6 worm cellular contexts compared by ENCODE assay signal in the genomic region with DNA sequence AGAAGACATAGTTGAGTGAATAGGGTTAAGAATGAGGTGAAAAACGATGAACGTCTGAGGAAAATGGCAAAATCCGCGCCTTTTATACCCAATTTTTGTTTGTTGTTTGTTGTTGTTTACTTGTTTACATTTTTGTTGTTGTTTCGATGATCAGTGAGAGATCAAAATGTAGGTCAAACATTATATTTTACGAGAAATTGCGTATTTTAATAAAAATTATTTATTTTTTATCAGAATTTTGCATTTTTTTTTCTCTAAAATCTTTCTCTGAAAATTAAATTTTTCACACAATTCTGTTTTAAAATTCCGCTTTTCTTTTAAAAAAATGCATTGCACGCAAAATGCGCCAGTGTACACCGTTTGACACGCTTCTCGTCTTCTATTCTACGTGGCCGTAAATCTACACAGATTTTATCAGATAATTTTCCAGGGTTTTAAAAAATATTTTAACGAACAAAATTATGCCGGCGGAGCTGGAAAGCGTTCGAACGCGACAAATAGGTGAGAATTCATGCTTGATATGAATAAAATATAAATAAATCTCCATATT.
A peak's percentile ranks its signal among the peaks of the same experiment; 100 is the strongest.
TF ChIP-seq lines count a peak whose summit lies in the region.

TSS of gene sip-1 (minus strand) at position 103 of the 550 bp plus-strand sequence.
TSS of gene sly-1 (plus strand) at position 360 of the 550 bp plus-strand sequence.

TF ChIP-seq in whole organism, L1 larva, 84 proteins besides CTCF, POLR2A, EP300 and RAD21 (continued from another document and continues in another):
- TF ChIP-seq sox-4 (tag; optimal IDR thresholded peaks at IDR 0.05; lab: Kevin White, UChicago) (peak; percentile 74), nhr-28 (tag; optimal IDR thresholded peaks at IDR 0.05; lab: Kevin White, UChicago) (no peak), unc-86 (tag; optimal IDR thresholded peaks at IDR 0.05; lab: Kevin White, UChicago) (peak; percentile 79), blmp-1 (tag; optimal IDR thresholded peaks at IDR 0.05; lab: Kevin White, UChicago) (peak; percentile 80), ceh-90 (tag; optimal IDR thresholded peaks at IDR 0.05; lab: Kevin White, UChicago) (peak; percentile 63), nhr-77 (tag; optimal IDR thresholded peaks at IDR 0.05; lab: Kevin White, UChicago) (peak; percentile 43), unc-30 (tag; optimal IDR thresholded peaks at IDR 0.05; lab: Kevin White, UChicago) (no peak), elt-3 (tag; optimal IDR thresholded peaks at IDR 0.05; lab: Kevin White, UChicago) (peak in 2 of 6 experiments; percentile 62 to 75), lin-15B (tag; optimal IDR thresholded peaks at IDR 0.05; lab: Kevin White, UChicago) (peak; percentile 91), mef-2 (tag; optimal IDR thresholded peaks at IDR 0.05; lab: Kevin White, UChicago) (no peak), aly-2 (tag; optimal IDR thresholded peaks at IDR 0.05; lab: Kevin White, UChicago) (peak; percentile 84), irx-1 (tag; optimal IDR thresholded peaks at IDR 0.05; lab: Kevin White, UChicago) (peak; percentile 83), fkh-10 (GFP tag; optimal IDR thresholded peaks at IDR 0.05; lab: Kevin White, UChicago) (peak; percentile 32), ceh-8 (GFP tag; optimal IDR thresholded peaks at IDR 0.05; lab: Kevin White, UChicago) (peak; percentile 56), nhr-19 (GFP tag; conservative IDR thresholded peaks at IDR 0.05; lab: Robert Waterston, UW) (peak; percentile 83), mep-1 (tag; optimal IDR thresholded peaks at IDR 0.05; lab: Kevin White, UChicago) (peak; percentile 98), lin-35 (GFP tag; optimal IDR thresholded peaks at IDR 0.05; lab: Kevin White, UChicago) (peak; percentile 91 to 97), mab-9 (GFP tag; IDR thresholded peaks at IDR 0.05; lab: Robert Waterston, UW) (peak; percentile 79), egl-13 (tag; optimal IDR thresholded peaks at IDR 0.05; lab: Kevin White, UChicago) (peak; percentile 76), nhr-76 (tag; optimal IDR thresholded peaks at IDR 0.05; lab: Kevin White, UChicago) (no peak), dsc-1 (tag; optimal IDR thresholded peaks at IDR 0.05; lab: Kevin White, UChicago) (peak; percentile 84)

TF ChIP-seq in whole organism, L2 larva, 48 proteins besides CTCF, POLR2A, EP300 and RAD21 (continued from another document and continues in another):
- peak; percentile 44 for TF ChIP-seq egl-27 (tag; optimal IDR thresholded peaks at IDR 0.05; lab: Kevin White, UChicago)
- peak; percentile 91 for TF ChIP-seq unc-55 (GFP tag; optimal IDR thresholded peaks at IDR 0.05; lab: Kevin White, UChicago)
- TF ChIP-seq zag-1 (tag; optimal IDR thresholded peaks at IDR 0.05; lab: Kevin White, UChicago): no peak
- TF ChIP-seq nhr-6 (tag; optimal IDR thresholded peaks at IDR 0.05; lab: Kevin White, UChicago): peak; percentile 58
- peak; percentile 74 for TF ChIP-seq fos-1 (tag; optimal IDR thresholded peaks at IDR 0.05; lab: Kevin White, UChicago)
- TF ChIP-seq F13H6.1 (tag; optimal IDR thresholded peaks at IDR 0.05; lab: Kevin White, UChicago): peak; percentile 60
- TF ChIP-seq R02D3.7 (tag; optimal IDR thresholded peaks at IDR 0.05; lab: Kevin White, UChicago): peak; percentile 70
- TF ChIP-seq nhr-11 (tag; optimal IDR thresholded peaks at IDR 0.05; lab: Kevin White, UChicago): no peak
- TF ChIP-seq nhr-10 (tag; optimal IDR thresholded peaks at IDR 0.05; lab: Kevin White, UChicago): peak; percentile 49
- no peak for TF ChIP-seq nhr-23 (tag; optimal IDR thresholded peaks at IDR 0.05; lab: Kevin White, UChicago)
- peak; percentile 82 for TF ChIP-seq nhr-25 (tag; optimal IDR thresholded peaks at IDR 0.05; lab: Kevin White, UChicago)
- TF ChIP-seq Y55F3AM.14 (GFP tag; optimal IDR thresholded peaks at IDR 0.05; lab: Kevin White, UChicago): no peak
- TF ChIP-seq ztf-4 (tag; optimal IDR thresholded peaks at IDR 0.05; lab: Kevin White, UChicago): no peak
- peak; percentile 86 for TF ChIP-seq lin-13 (GFP tag; optimal IDR thresholded peaks at IDR 0.05; lab: Kevin White, UChicago)
- TF ChIP-seq aly-2 (tag; optimal IDR thresholded peaks at IDR 0.05; lab: Kevin White, UChicago): no peak
- no peak for TF ChIP-seq nhr-237 (tag; optimal IDR thresholded peaks at IDR 0.05; lab: Kevin White, UChicago)
- peak; percentile 58 for TF ChIP-seq nhr-21 (tag; optimal IDR thresholded peaks at IDR 0.05; lab: Kevin White, UChicago)
- peak; percentile 16 for TF ChIP-seq snpc-4 (tag; optimal IDR thresholded peaks at IDR 0.05; lab: Kevin White, UChicago)
- peak in 1 of 2 experiments; percentile 17 for TF ChIP-seq mdl-1 (tag; optimal IDR thresholded peaks at IDR 0.05; lab: Kevin White, UChicago)
- peak; percentile 36 for TF ChIP-seq ama-1 (optimal IDR thresholded peaks at IDR 0.05; lab: Kevin White, UChicago)
- no peak for TF ChIP-seq nhr-77 (tag; optimal IDR thresholded peaks at IDR 0.05; lab: Kevin White, UChicago)
- TF ChIP-seq ceh-82 (tag; optimal IDR thresholded peaks at IDR 0.05; lab: Kevin White, UChicago): no peak

TF ChIP-seq in whole organism, L3 larva, 47 proteins besides CTCF, POLR2A, EP300 and RAD21 (continued from another document):
- no peak for TF ChIP-seq ama-1 (optimal IDR thresholded peaks at IDR 0.05; lab: Kevin White, UChicago)
- TF ChIP-seq fos-1 (tag; optimal IDR thresholded peaks at IDR 0.05; lab: Kevin White, UChicago): no peak
- peak; percentile 40 for TF ChIP-seq ceh-28 (tag; optimal IDR thresholded peaks at IDR 0.05; lab: Kevin White, UChicago)
- peak; percentile 26 for TF ChIP-seq fkh-10 (GFP tag; optimal IDR thresholded peaks at IDR 0.05; lab: Kevin White, UChicago)
- TF ChIP-seq sea-2 (GFP tag; optimal IDR thresholded peaks at IDR 0.05; lab: Kevin White, UChicago): no peak
- TF ChIP-seq zag-1 (tag; optimal IDR thresholded peaks at IDR 0.05; lab: Kevin White, UChicago): no peak
- TF ChIP-seq tbx-2 (tag; optimal IDR thresholded peaks at IDR 0.05; lab: Kevin White, UChicago): peak; percentile 54
- TF ChIP-seq nhr-43 (tag; optimal IDR thresholded peaks at IDR 0.05; lab: Kevin White, UChicago; ENCODE audit: poor library complexity, severe bottlenecking): peak; percentile 59
- TF ChIP-seq hmg-11 (tag; optimal IDR thresholded peaks at IDR 0.05; lab: Kevin White, UChicago): peak; percentile 70
- peak; percentile 96 for TF ChIP-seq lin-15B (tag; optimal IDR thresholded peaks at IDR 0.05; lab: Kevin White, UChicago)
- peak; percentile 90 for TF ChIP-seq nfya-1 (tag; optimal IDR thresholded peaks at IDR 0.05; lab: Kevin White, UChicago; ENCODE audit: insufficient read depth)

TF ChIP-seq in whole organism, L4 larva, 104 proteins besides CTCF, POLR2A, EP300 and RAD21 (continued from another document and continues in another):
- TF ChIP-seq aha-1 (tag; lab: Kevin White, UChicago) (peak; percentile 78), dve-1 (tag; optimal IDR thresholded peaks at IDR 0.05; lab: Kevin White, UChicago; ENCODE audit: insufficient read depth) (peak; percentile 88), tag-97 (GFP tag; IDR thresholded peaks at IDR 0.05; lab: Robert Waterston, UW) (no peak), zfp-3 (GFP tag; conservative IDR thresholded peaks at IDR 0.05; lab: Robert Waterston, UW) (no peak), nhr-77 (tag; optimal IDR thresholded peaks at IDR 0.05; lab: Kevin White, UChicago) (peak; percentile 66), rbr-2 (tag; optimal IDR thresholded peaks at IDR 0.05; lab: Kevin White, UChicago) (peak; percentile 75), ces-1 (GFP tag; optimal IDR thresholded peaks at IDR 0.05; lab: Kevin White, UChicago) (no peak), unc-62 (GFP tag; optimal IDR thresholded peaks at IDR 0.05 in 1 of 2; lab: Kevin White, UChicago) (no peak), unc-62 (tag; optimal IDR thresholded peaks at IDR 0.05; lab: Kevin White, UChicago) (no peak), dmd-9 (GFP tag; IDR thresholded peaks at IDR 0.05; lab: Robert Waterston, UW) (no peak), ceh-28 (tag; optimal IDR thresholded peaks at IDR 0.05; lab: Kevin White, UChicago) (no peak), F37D6.2 (tag; optimal IDR thresholded peaks at IDR 0.05; lab: Kevin White, UChicago) (peak; percentile 19), R02D3.7 (tag; optimal IDR thresholded peaks at IDR 0.05; lab: Kevin White, UChicago) (no peak), cey-2 (tag; optimal IDR thresholded peaks at IDR 0.05; lab: Kevin White, UChicago; ENCODE audit: borderline replicate concordance, insufficient read depth) (no peak), dmd-6 (GFP tag; IDR thresholded peaks at IDR 0.05; lab: Robert Waterston, UW) (peak; percentile 27; the same call in 1 of the 2 replicates), zip-11 (GFP tag; IDR thresholded peaks at IDR 0.05; lab: Robert Waterston, UW) (no peak), daf-12 (tag; optimal IDR thresholded peaks at IDR 0.05; lab: Kevin White, UChicago) (no peak), nhr-6 (tag; optimal IDR thresholded peaks at IDR 0.05; lab: Kevin White, UChicago) (peak; percentile 81), ceh-62 (tag; optimal IDR thresholded peaks at IDR 0.05; lab: Kevin White, UChicago) (no peak), gei-8 (GFP tag; optimal IDR thresholded peaks at IDR 0.05; lab: Kevin White, UChicago) (no peak), spr-3 (GFP tag; optimal IDR thresholded peaks at IDR 0.05; lab: Kevin White, UChicago) (no peak), ztf-7 (tag; optimal IDR thresholded peaks at IDR 0.05; lab: Kevin White, UChicago) (peak; percentile 53), T26A8.4 (GFP tag; IDR thresholded peaks at IDR 0.05; lab: Robert Waterston, UW) (no peak), hlh-30 (tag; optimal IDR thresholded peaks at IDR 0.05; lab: Kevin White, UChicago; ENCODE audit: insufficient read depth) (peak; percentile 80), lin-1 (GFP tag; IDR thresholded peaks at IDR 0.05; lab: Robert Waterston, UW) (no peak), nhr-28 (tag; optimal IDR thresholded peaks at IDR 0.05; lab: Kevin White, UChicago) (peak; percentile 69)

TF ChIP-seq in whole organism, mixed stage, embryonic, 35 proteins besides CTCF, POLR2A, EP300 and RAD21 (continued from another document):
- TF ChIP-seq nhr-76 (tag; optimal IDR thresholded peaks at IDR 0.05; lab: Kevin White, UChicago) (no peak), ces-1 (GFP tag; optimal IDR thresholded peaks at IDR 0.05; lab: Kevin White, UChicago) (peak; percentile 44), M03D4.4 (tag; optimal IDR thresholded peaks at IDR 0.05; lab: Kevin White, UChicago) (no peak), drap-1 (GFP tag; optimal IDR thresholded peaks at IDR 0.05; lab: Kevin White, UChicago) (no peak), sptf-1 (tag; optimal IDR thresholded peaks at IDR 0.05; lab: Kevin White, UChicago) (no peak), ceh-39 (tag; optimal IDR thresholded peaks at IDR 0.05; lab: Kevin White, UChicago) (peak; percentile 24), mab-5 (tag; optimal IDR thresholded peaks at IDR 0.05; lab: Kevin White, UChicago) (no peak), blmp-1 (tag; optimal IDR thresholded peaks at IDR 0.05; lab: Kevin White, UChicago) (no peak), lsy-2 (tag; optimal IDR thresholded peaks at IDR 0.05; lab: Kevin White, UChicago) (peak; percentile 61), ztf-11 (tag; optimal IDR thresholded peaks at IDR 0.05; lab: Kevin White, UChicago) (no peak), elt-3 (tag; optimal IDR thresholded peaks at IDR 0.05; lab: Kevin White, UChicago) (no peak), unc-120 (tag; optimal IDR thresholded peaks at IDR 0.05; lab: Kevin White, UChicago; ENCODE audit: poor library complexity, severe bottlenecking) (no peak), mep-1 (tag; optimal IDR thresholded peaks at IDR 0.05; lab: Kevin White, UChicago) (peak; percentile 72), tbx-8 (GFP tag; optimal IDR thresholded peaks at IDR 0.05; lab: Kevin White, UChicago) (no peak), bed-3 (GFP tag; optimal IDR thresholded peaks at IDR 0.05; lab: Kevin White, UChicago) (no peak), unc-62 (GFP tag; optimal IDR thresholded peaks at IDR 0.05; lab: Kevin White, UChicago) (no peak)

TF ChIP-seq in whole organism, young adult, 124 proteins besides CTCF, POLR2A, EP300 and RAD21 (continued from another document and continues in another):
- TF ChIP-seq sptf-2 (GFP tag; optimal IDR thresholded peaks at IDR 0.05; lab: Kevin White, UChicago): no peak
- no peak for TF ChIP-seq lag-1 (GFP tag; IDR thresholded peaks at IDR 0.05; lab: Robert Waterston, UW)
- no peak for TF ChIP-seq hlh-12 (tag; optimal IDR thresholded peaks at IDR 0.05; lab: Kevin White, UChicago)
- TF ChIP-seq ztf-26 (tag; optimal IDR thresholded peaks at IDR 0.05; lab: Kevin White, UChicago): no peak
- TF ChIP-seq lin-40 (tag; optimal IDR thresholded peaks at IDR 0.05; lab: Kevin White, UChicago): peak; percentile 82
- no peak for TF ChIP-seq Y53F4B.3 (GFP tag; IDR thresholded peaks at IDR 0.05; lab: Robert Waterston, UW)
- TF ChIP-seq hlh-26 (GFP tag; conservative IDR thresholded peaks at IDR 0.05; lab: Robert Waterston, UW): no peak
- TF ChIP-seq ztf-6 (GFP tag; IDR thresholded peaks at IDR 0.05; lab: Robert Waterston, UW): no peak
- TF ChIP-seq bed-2 (GFP tag; IDR thresholded peaks at IDR 0.05; lab: Robert Waterston, UW): no peak
- TF ChIP-seq B0035.1 (tag; optimal IDR thresholded peaks at IDR 0.05; lab: Kevin White, UChicago): no peak
- 0 out of 2 replicates have a peak, but pooled peaks have one; percentile 16 for TF ChIP-seq ceh-100 (GFP tag; IDR thresholded peaks at IDR 0.05; lab: Robert Waterston, UW)
- TF ChIP-seq gei-17 (GFP tag; optimal IDR thresholded peaks at IDR 0.05; lab: Kevin White, UChicago): no peak
- TF ChIP-seq nfyb-1 (GFP tag; IDR thresholded peaks at IDR 0.05; lab: Robert Waterston, UW): no peak
- no peak for TF ChIP-seq cebp-2 (GFP tag; IDR thresholded peaks at IDR 0.05; lab: Robert Waterston, UW)
- TF ChIP-seq hmg-20 (GFP tag; IDR thresholded peaks at IDR 0.05; lab: Robert Waterston, UW): no peak
- TF ChIP-seq let-526 (GFP tag; IDR thresholded peaks at IDR 0.05; lab: Robert Waterston, UW): no peak
- peak; percentile 78 for TF ChIP-seq xnd-1 (tag; optimal IDR thresholded peaks at IDR 0.05; lab: Kevin White, UChicago)
- TF ChIP-seq ztf-25 (GFP tag; IDR thresholded peaks at IDR 0.05; lab: Robert Waterston, UW): no peak
- peak; percentile 84 for TF ChIP-seq efl-1 (GFP tag; optimal IDR thresholded peaks at IDR 0.05; lab: Kevin White, UChicago)
- no peak for TF ChIP-seq ceh-40 (GFP tag; IDR thresholded peaks at IDR 0.05; lab: Robert Waterston, UW)
- no peak for TF ChIP-seq Y95B8A.8 (GFP tag; IDR thresholded peaks at IDR 0.05; lab: Robert Waterston, UW)
- TF ChIP-seq F52B5.7 (tag; optimal IDR thresholded peaks at IDR 0.05; lab: Kevin White, UChicago): no peak
- TF ChIP-seq rec-8 (tag; optimal IDR thresholded peaks at IDR 0.05; lab: Kevin White, UChicago): no peak
- TF ChIP-seq pbrm-1 (GFP tag; IDR thresholded peaks at IDR 0.05; lab: Robert Waterston, UW): no peak
- TF ChIP-seq Y79H2A.3 (GFP tag; conservative IDR thresholded peaks at IDR 0.05; lab: Robert Waterston, UW): no peak
- peak; percentile 16 for TF ChIP-seq snpc-1.3 (tag; optimal IDR thresholded peaks at IDR 0.05; lab: Kevin White, UChicago; ENCODE audit: insufficient read depth)
- no peak for TF ChIP-seq atf-7 (tag; optimal IDR thresholded peaks at IDR 0.05; lab: Kevin White, UChicago)
- no peak for TF ChIP-seq F10E7.11 (tag; optimal IDR thresholded peaks at IDR 0.05; lab: Kevin White, UChicago)
- TF ChIP-seq nhr-120 (GFP tag; IDR thresholded peaks at IDR 0.05; lab: Robert Waterston, UW): no peak
- no peak for TF ChIP-seq ekl-4 (GFP tag; IDR thresholded peaks at IDR 0.05; lab: Robert Waterston, UW)
- TF ChIP-seq let-607 (tag; optimal IDR thresholded peaks at IDR 0.05; lab: Kevin White, UChicago): peak; percentile 32 to 84
- no peak for TF ChIP-seq hmg-1.2 (GFP tag; IDR thresholded peaks at IDR 0.05; lab: Robert Waterston, UW)
- no peak for TF ChIP-seq aptf-2 (GFP tag; conservative IDR thresholded peaks at IDR 0.05; lab: Robert Waterston, UW)
- TF ChIP-seq attf-3 (GFP tag; conservative IDR thresholded peaks at IDR 0.05; lab: Robert Waterston, UW): no peak
- no peak for TF ChIP-seq F37B4.10 (GFP tag; IDR thresholded peaks at IDR 0.05; lab: Robert Waterston, UW)
- no peak for TF ChIP-seq ZK185.1 (tag; optimal IDR thresholded peaks at IDR 0.05; lab: Kevin White, UChicago; ENCODE audit: poor library complexity, severe bottlenecking)
- TF ChIP-seq mcd-1 (GFP tag; IDR thresholded peaks at IDR 0.05; lab: Robert Waterston, UW): peak; percentile 86
- peak; percentile 93 for TF ChIP-seq ztf-18 (tag; optimal IDR thresholded peaks at IDR 0.05; lab: Kevin White, UChicago)
- peak; percentile 81 for TF ChIP-seq D2030.7 (GFP tag; IDR thresholded peaks at IDR 0.05; lab: Robert Waterston, UW)
- TF ChIP-seq ceh-27 (GFP tag; optimal IDR thresholded peaks at IDR 0.05; lab: Kevin White, UChicago): no peak
- no peak for TF ChIP-seq F22D6.2 (tag; optimal IDR thresholded peaks at IDR 0.05; lab: Kevin White, UChicago)
- no peak for TF ChIP-seq nhr-179 (tag; optimal IDR thresholded peaks at IDR 0.05; lab: Kevin White, UChicago)
